Fruit fly (Drosophila melanogaster): Measurements from ENCODE around the gene Wdr81.

Gene Wdr81

dm6 chr2L:12011682-12012655 lies 8.8 kb downstream of the Wdr81 start (continued):
- no peak for TF ChIP-seq Bgb (GFP tag; IDR thresholded peaks at IDR 0.05; ENCODE audit: partially characterized antibody)
- peak; percentile 72 for TF ChIP-seq CG30403 (GFP tag; optimal IDR thresholded peaks at IDR 0.05)
- no peak for TF ChIP-seq dysf (GFP tag; IDR thresholded peaks at IDR 0.05)
- peak; percentile 86 for TF ChIP-seq lilli (GFP tag; optimal IDR thresholded peaks at IDR 0.05)
- peak; percentile 85 for TF ChIP-seq CG6813 (GFP tag; optimal IDR thresholded peaks at IDR 0.05)
- TF ChIP-seq Neu2 (GFP tag; optimal IDR thresholded peaks at IDR 0.05; ENCODE audit: borderline replicate concordance), result peak; percentile 13
- TF ChIP-seq CG7745 (tag; optimal IDR thresholded peaks at IDR 0.05), result peak; percentile 43
- TF ChIP-seq Dip2 (GFP tag; IDR thresholded peaks at IDR 0.05), result no peak
- peak; percentile 60 for TF ChIP-seq CG18619 (GFP tag; optimal IDR thresholded peaks at IDR 0.05)
- TF ChIP-seq wek (GFP tag; optimal IDR thresholded peaks at IDR 0.05), result peak; percentile 69
- TF ChIP-seq sens-2 (GFP tag; IDR thresholded peaks at IDR 0.05), result no peak
- peak; percentile 75 for TF ChIP-seq CG7786 (GFP tag; optimal IDR thresholded peaks at IDR 0.05)
- TF ChIP-seq CG4360 (GFP tag; IDR thresholded peaks at IDR 0.05), result no peak
- no peak for TF ChIP-seq bbx (GFP tag; IDR thresholded peaks at IDR 0.05; ENCODE audit: partially characterized antibody)
- peak; percentile 65 for TF ChIP-seq CG10979 (tag; optimal IDR thresholded peaks at IDR 0.05)
- TF ChIP-seq pfk (GFP tag; optimal IDR thresholded peaks at IDR 0.05), result peak; percentile 95
- TF ChIP-seq H15 (GFP tag; IDR thresholded peaks at IDR 0.05), result no peak
- TF ChIP-seq CG11456 (GFP tag; IDR thresholded peaks at IDR 0.05), result no peak
- TF ChIP-seq ro (GFP tag; IDR thresholded peaks at IDR 0.05), result no peak
- TF ChIP-seq HLH3B (GFP tag; IDR thresholded peaks at IDR 0.05), result no peak
- peak; percentile 56 for TF ChIP-seq Abd-B (GFP tag; optimal IDR thresholded peaks at IDR 0.05)
- TF ChIP-seq ase (GFP tag; IDR thresholded peaks at IDR 0.05), result no peak
- TF ChIP-seq tio (GFP tag; optimal IDR thresholded peaks at IDR 0.05), result no peak
- peak; percentile 90 for TF ChIP-seq CG13894 (tag; optimal IDR thresholded peaks at IDR 0.05)
- peak; percentile 15 for TF ChIP-seq gfzf (GFP tag; optimal IDR thresholded peaks at IDR 0.05)
- TF ChIP-seq Hand (GFP tag; optimal IDR thresholded peaks at IDR 0.05), result peak; percentile 69
- TF ChIP-seq Camta (GFP tag; optimal IDR thresholded peaks at IDR 0.05), result peak; percentile 25
- TF ChIP-seq CG2120 (GFP tag; optimal IDR thresholded peaks at IDR 0.05), result peak; percentile 88
- TF ChIP-seq CG1792 (GFP tag; optimal IDR thresholded peaks at IDR 0.05), result peak; percentile 51
- TF ChIP-seq CG12299 (tag; optimal IDR thresholded peaks at IDR 0.05), result peak; percentile 40
- TF ChIP-seq CG10654 (GFP tag; optimal IDR thresholded peaks at IDR 0.05), result peak; percentile 60
- TF ChIP-seq Mrtf (GFP tag; IDR thresholded peaks at IDR 0.05), result no peak
- peak; percentile 58 for TF ChIP-seq NC2α (GFP tag; optimal IDR thresholded peaks at IDR 0.05)
- TF ChIP-seq tin (GFP tag; optimal IDR thresholded peaks at IDR 0.05), result peak; percentile 76
- no peak for TF ChIP-seq nerfin-2 (GFP tag; IDR thresholded peaks at IDR 0.05; ENCODE audit: partially characterized antibody)
- no peak for TF ChIP-seq yki (optimal IDR thresholded peaks at IDR 0.05)
- TF ChIP-seq ERR (GFP tag; optimal IDR thresholded peaks at IDR 0.05), result peak; percentile 87
- no peak for TF ChIP-seq Dbx (GFP tag; IDR thresholded peaks at IDR 0.05)
- no peak for TF ChIP-seq gsb (GFP tag; IDR thresholded peaks at IDR 0.05)
- TF ChIP-seq HmgD (GFP tag; optimal IDR thresholded peaks at IDR 0.05), result peak; percentile 54
- peak; percentile 56 for TF ChIP-seq bigmax (GFP tag; optimal IDR thresholded peaks at IDR 0.05)
- TF ChIP-seq schlank (tag; optimal IDR thresholded peaks at IDR 0.05), result peak; percentile 54
- peak; percentile 46 for TF ChIP-seq CG3838 (GFP tag; optimal IDR thresholded peaks at IDR 0.05)
- peak; percentile 61; the same call in 2 of the 3 replicates for TF ChIP-seq CG7357 (GFP tag; IDR thresholded peaks at IDR 0.05)
- no peak for TF ChIP-seq CG10366 (GFP tag; IDR thresholded peaks at IDR 0.05)
- TF ChIP-seq Antp (GFP tag; optimal IDR thresholded peaks at IDR 0.05), result peak; percentile 85
- TF ChIP-seq CG18262 (tag; optimal IDR thresholded peaks at IDR 0.05), result peak; percentile 36
- TF ChIP-seq grau (tag; optimal IDR thresholded peaks at IDR 0.05), result peak; percentile 72
- peak; percentile 94 for TF ChIP-seq lab (GFP tag; optimal IDR thresholded peaks at IDR 0.05)
